Fruit fly (Drosophila melanogaster) whole organism, prepupa: ENCODE measurements around the gene Rpn7.

Experiments
- CG10631 ChIP-seq: fragments of 200-800 bp; sonication (Bioruptor generic); optimal IDR thresholded peaks from 2 replicates; lab custom pipeline; 2016; ENCODE audit warnings: missing biosample characterization, missing genetic modification characterization
- CG10669 ChIP-seq: fragments of 200-800 bp; sonication (Bioruptor generic); optimal IDR thresholded peaks from 3 replicates; lab custom pipeline; 2018; ENCODE audit warnings: missing biosample characterization, mild to moderate bottlenecking, missing genetic modification characterization, moderate library complexity
- CG11762 ChIP-seq: fragments of 200-800 bp; sonication (Bioruptor generic); optimal IDR thresholded peaks from 3 replicates; lab custom pipeline; 2016; ENCODE audit warnings: missing biosample characterization, missing genetic modification characterization; ENCODE audit not compliant: insufficient read depth
- CG11902 ChIP-seq: fragments of 200-800 bp; sonication (Bioruptor generic); optimal IDR thresholded peaks from 3 replicates; lab custom pipeline; 2016; ENCODE audit warnings: missing biosample characterization, missing genetic modification characterization
- CG1621 ChIP-seq: fragments of 200-800 bp; sonication (Bioruptor generic); optimal IDR thresholded peaks from 3 replicates; lab custom pipeline; 2018; ENCODE audit warnings: missing biosample characterization, mild to moderate bottlenecking, missing genetic modification characterization
- CG3032 ChIP-seq: fragments of 200-800 bp; optimal IDR thresholded peaks from 2 replicates; lab custom pipeline; 2019; ENCODE audit warnings: missing biosample characterization, mild to moderate bottlenecking, missing genetic modification characterization, moderate library complexity
- CG32006 ChIP-seq: fragments of 200-800 bp; sonication (Bioruptor generic); optimal IDR thresholded peaks from 3 replicates; lab custom pipeline; 2017; ENCODE audit warnings: missing biosample characterization, mild to moderate bottlenecking, missing genetic modification characterization
- CG3919 ChIP-seq: fragments of 200-800 bp; sonication (Bioruptor generic); optimal IDR thresholded peaks from 3 replicates; lab custom pipeline; 2016; ENCODE audit warnings: missing biosample characterization, missing genetic modification characterization
- CG4318 ChIP-seq: fragments of 200-800 bp; sonication (Bioruptor generic); optimal IDR thresholded peaks from 3 replicates; lab custom pipeline; 2017; ENCODE audit warnings: missing biosample characterization, mild to moderate bottlenecking, missing genetic modification characterization
- CG6163 ChIP-seq: fragments of 200-800 bp; sonication (Bioruptor generic); IDR thresholded peaks from 3 replicates; pipeline ENCODE4 v1.3.6; 2022; ENCODE audit warnings: missing biosample characterization, missing genetic modification characterization
- CG6276 ChIP-seq: fragments of 200-800 bp; sonication (Bioruptor generic); optimal IDR thresholded peaks from 2 replicates; lab custom pipeline; 2017; ENCODE audit warnings: missing biosample characterization, mild to moderate bottlenecking, missing genetic modification characterization
- CG6792 ChIP-seq: fragments of 200-800 bp; sonication (Bioruptor generic); optimal IDR thresholded peaks from 3 replicates; lab custom pipeline; 2016; ENCODE audit warnings: missing biosample characterization, missing genetic modification characterization
- CG7368 ChIP-seq: fragments of 200-800 bp; sonication (Bioruptor generic); optimal IDR thresholded peaks from 3 replicates; lab custom pipeline; 2016; ENCODE audit warnings: missing biosample characterization, missing genetic modification characterization
- CG8119 ChIP-seq: fragments of 200-800 bp; sonication (Bioruptor generic); IDR thresholded peaks from 3 replicates; pipeline ENCODE4 v1.3.6; 2022; ENCODE audit warnings: missing biosample characterization, missing genetic modification characterization
- CG8319 ChIP-seq: fragments of 200-800 bp; sonication (Bioruptor generic); optimal IDR thresholded peaks from 3 replicates; lab custom pipeline; 2016; ENCODE audit warnings: missing biosample characterization, missing genetic modification characterization
- CG8632 ChIP-seq: fragments of 200-800 bp; sonication (Bioruptor generic); optimal IDR thresholded peaks from 3 replicates; lab custom pipeline; 2016; ENCODE audit warnings: missing biosample characterization, missing genetic modification characterization
- CG9139 ChIP-seq: fragments of 200-800 bp; sonication (Bioruptor generic); optimal IDR thresholded peaks from 3 replicates; lab custom pipeline; 2017; ENCODE audit warnings: missing biosample characterization, mild to moderate bottlenecking, missing genetic modification characterization
- Eip75B ChIP-seq: fragments of 200-800 bp; sonication (Bioruptor generic); optimal IDR thresholded peaks from 3 replicates; lab custom pipeline; 2016; ENCODE audit warnings: missing biosample characterization, missing genetic modification characterization
- Eip78C ChIP-seq: fragments of 200-800 bp; sonication (Bioruptor generic); peaks from one replicate; lab custom pipeline; 2016; ENCODE audit warnings: missing biosample characterization, missing genetic modification characterization
- Ets96B ChIP-seq: fragments of 200-800 bp; optimal IDR thresholded peaks from 2 replicates; lab custom pipeline; 2019; ENCODE audit warnings: missing biosample characterization, mild to moderate bottlenecking, missing genetic modification characterization, moderate library complexity
- Gug ChIP-seq: fragments of 200-800 bp; sonication (Bioruptor generic); IDR thresholded peaks from 2 replicates; pipeline ENCODE4 v1.3.6; 2022; ENCODE audit warnings: missing biosample characterization, missing genetic modification characterization
- Hr39 ChIP-seq: fragments of 200-800 bp; sonication (Bioruptor generic); optimal IDR thresholded peaks from 2 replicates; lab custom pipeline; 2016; ENCODE audit warnings: missing biosample characterization, missing genetic modification characterization
- Lpt ChIP-seq: fragments of 200-800 bp; sonication (Bioruptor generic); optimal IDR thresholded peaks from 3 replicates; lab custom pipeline; 2016; ENCODE audit warnings: missing biosample characterization, missing genetic modification characterization
- Met ChIP-seq: fragments of 200-800 bp; sonication (Bioruptor generic); optimal IDR thresholded peaks from 3 replicates; lab custom pipeline; 2016; ENCODE audit warnings: missing biosample characterization, missing genetic modification characterization
- OdsH ChIP-seq: fragments of 200-800 bp; sonication (Bioruptor generic); optimal IDR thresholded peaks from 3 replicates; lab custom pipeline; 2016; ENCODE audit warnings: missing biosample characterization, missing genetic modification characterization
- Sox102F ChIP-seq: fragments of 200-800 bp; sonication (Bioruptor generic); optimal IDR thresholded peaks from 2 replicates; lab custom pipeline; 2016; ENCODE audit warnings: missing biosample characterization, mild to moderate bottlenecking, missing genetic modification characterization
- Sox14 ChIP-seq: fragments of 200-800 bp; sonication (Bioruptor generic); optimal IDR thresholded peaks from 3 replicates; lab custom pipeline; 2016; ENCODE audit warnings: missing biosample characterization, missing genetic modification characterization
- achi ChIP-seq: fragments of 200-800 bp; sonication (Bioruptor generic); optimal IDR thresholded peaks from 3 replicates; lab custom pipeline; 2016; ENCODE audit warnings: missing biosample characterization, missing genetic modification characterization
- dsx ChIP-seq: fragments of 200-800 bp; optimal IDR thresholded peaks from 3 replicates; lab custom pipeline; 2019; ENCODE audit warnings: missing biosample characterization, mild to moderate bottlenecking, missing genetic modification characterization, moderate library complexity; ENCODE audit not compliant: poor library complexity, severe bottlenecking
- eg ChIP-seq: fragments of 200-800 bp; sonication (Bioruptor generic); IDR thresholded peaks from 3 replicates; pipeline ENCODE4 v1.3.6; 2022; ENCODE audit warnings: missing biosample characterization, missing genetic modification characterization
- esn ChIP-seq: fragments of 200-800 bp; sonication (Bioruptor generic); optimal IDR thresholded peaks from 2 replicates; lab custom pipeline; 2016; ENCODE audit warnings: missing biosample characterization, mild to moderate bottlenecking, missing genetic modification characterization, moderate library complexity
- fd59A ChIP-seq: fragments of 200-800 bp; sonication (Bioruptor generic); optimal IDR thresholded peaks from 2 replicates; lab custom pipeline; 2017; ENCODE audit warnings: missing biosample characterization, mild to moderate bottlenecking, missing genetic modification characterization, missing genetic modification reagents
- fd85E ChIP-seq: fragments of 200-800 bp; sonication (Bioruptor generic); optimal IDR thresholded peaks from 3 replicates; lab custom pipeline; 2016; ENCODE audit warnings: missing biosample characterization, missing genetic modification characterization
- fkh ChIP-seq: fragments of 200-800 bp; sonication (Bioruptor generic); optimal IDR thresholded peaks from 3 replicates; lab custom pipeline; 2017; ENCODE audit warnings: missing biosample characterization, mild to moderate bottlenecking, missing genetic modification characterization, moderate library complexity
- lz ChIP-seq: fragments of 200-800 bp; sonication (Bioruptor generic); optimal IDR thresholded peaks from 3 replicates; lab custom pipeline; 2016; ENCODE audit warnings: missing biosample characterization, missing genetic modification characterization
- net ChIP-seq: fragments of 200-800 bp; sonication (Bioruptor generic); optimal IDR thresholded peaks from 3 replicates; lab custom pipeline; 2016; ENCODE audit warnings: missing biosample characterization, missing genetic modification characterization
- salr ChIP-seq, 2 experiments: fragments of 200-800 bp; sonication (Bioruptor generic); optimal IDR thresholded peaks; 3 replicates each; lab custom pipeline; 2016 to 2018; ENCODE audit warnings: missing biosample characterization in 2 of 2, missing genetic modification characterization in 2 of 2, mild to moderate bottlenecking in 1 of 2
- spab ChIP-seq: fragments of 200-800 bp; sonication (Bioruptor generic); optimal IDR thresholded peaks from 2 replicates; lab custom pipeline; 2017; ENCODE audit warnings: missing biosample characterization, mild to moderate bottlenecking, missing genetic modification characterization, missing genetic modification reagents
- ss ChIP-seq, 2 experiments: fragments of 200-800 bp; sonication (Bioruptor generic); optimal IDR thresholded peaks; 2 replicates in 1 of 2; 3 replicates in 1 of 2; lab custom pipeline; 2017 to 2018; ENCODE audit warnings: mild to moderate bottlenecking in 2 of 2, missing biosample characterization in 2 of 2, missing genetic modification characterization in 2 of 2, moderate library complexity in 1 of 2
- svp ChIP-seq: fragments of 200-800 bp; sonication (Bioruptor generic); peaks from one replicate; lab custom pipeline; 2016; ENCODE audit warnings: missing biosample characterization, missing genetic modification characterization
- vri ChIP-seq: fragments of 200-800 bp; sonication (Bioruptor generic); optimal IDR thresholded peaks from 3 replicates; lab custom pipeline; 2016; ENCODE audit warnings: missing biosample characterization, mild to moderate bottlenecking, missing genetic modification characterization

Gene Rpn7

dm6 chr3R:22455335-22455985 lies 6.4 kb downstream of the Rpn7 start (continued):
- TF ChIP-seq CG8632 (GFP tag; lab: Kevin White, UChicago) (peak; percentile 29), CG6163 (GFP tag; lab: Robert Waterston, UW) (no peak), CG9139 (GFP tag; lab: Kevin White, UChicago) (no peak), lz (GFP tag; lab: Kevin White, UChicago) (peak; percentile 9), CG7368 (no peak), Eip78C (GFP tag; lab: Kevin White, UChicago) (peak; percentile 88), Hr39 (GFP tag; lab: Kevin White, UChicago) (no peak), svp (GFP tag; lab: Kevin White, UChicago) (peak; percentile 81), CG11762 (GFP tag; lab: Kevin White, UChicago) (peak; percentile 37), CG6792 (peak; percentile 38), CG3919 (GFP tag; lab: Kevin White, UChicago) (peak; percentile 35), CG8119 (0 out of 3 replicates have a peak, but pooled peaks have one; percentile 22), Lpt (no peak), CG4318 (GFP tag; lab: Kevin White, UChicago) (no peak), vri (GFP tag; lab: Kevin White, UChicago) (no peak), spab (peak; percentile 54), CG10669 (GFP tag; lab: Kevin White, UChicago) (peak; percentile 53), CG8319 (no peak), CG1621 (peak; percentile 18)

dm6 chr3R:22454397-22455334 lies 7.2 kb downstream of the Rpn7 start:
- TF ChIP-seq OdsH (no peak), svp (GFP tag; lab: Kevin White, UChicago) (peak; percentile 98)

- TF ChIP-seq net (GFP tag; lab: Kevin White, UChicago) (no peak), spab (no peak), fkh (GFP tag; lab: Kevin White, UChicago) (peak; percentile 15)
- TF ChIP-seq, all 60 proteins: peak for 1
Observed at dm6 chr3R:22449871-22450424, 11.9 kb downstream of the Rpn7 start.

- no peak for TF ChIP-seq Ets96B (tag; lab: Kevin White, UChicago)
- TF ChIP-seq lz (GFP tag; lab: Kevin White, UChicago): no peak
- no peak for TF ChIP-seq CG6792
- TF ChIP-seq CG6276: no peak
- TF ChIP-seq vri (GFP tag; lab: Kevin White, UChicago): peak; percentile 18
- peak; percentile 24 for TF ChIP-seq achi (GFP tag; lab: Kevin White, UChicago)
- no peak for TF ChIP-seq Sox102F
- no peak for TF ChIP-seq CG8319
- peak; percentile 83 for TF ChIP-seq eg (GFP tag; lab: Robert Waterston, UW)
- TF ChIP-seq CG9139 (GFP tag; lab: Kevin White, UChicago): peak; percentile 18
- TF ChIP-seq CG7368: no peak
- no peak for TF ChIP-seq Eip75B
- TF ChIP-seq fd85E (GFP tag; lab: Kevin White, UChicago): no peak
- no peak for TF ChIP-seq esn (GFP tag; lab: Kevin White, UChicago)
- no peak for TF ChIP-seq CG11762 (GFP tag; lab: Kevin White, UChicago)
- peak; percentile 55 for TF ChIP-seq CG32006
- TF ChIP-seq Lpt: no peak
- peak; percentile 6 for TF ChIP-seq CG3032 (tag; lab: Kevin White, UChicago)
- TF ChIP-seq Met: peak; percentile 5
- peak; percentile 25 for TF ChIP-seq CG10631
- peak; percentile 54 for TF ChIP-seq svp (GFP tag; lab: Kevin White, UChicago)
- no peak for TF ChIP-seq CG11902 (GFP tag; lab: Kevin White, UChicago)
- no peak for TF ChIP-seq fd59A (GFP tag; lab: Kevin White, UChicago)
- TF ChIP-seq salr (GFP tag; optimal IDR thresholded peaks at IDR 0.05; lab: Kevin White, UChicago): peak in 1 of 2 experiments; percentile 55
- peak; percentile 51 for TF ChIP-seq Gug
- no peak for TF ChIP-seq ss (GFP tag; optimal IDR thresholded peaks at IDR 0.05; lab: Kevin White, UChicago)
- TF ChIP-seq dsx (GFP tag; lab: Kevin White, UChicago): no peak
- TF ChIP-seq Hr39 (GFP tag; lab: Kevin White, UChicago): no peak
- TF ChIP-seq Sox14 (GFP tag; lab: Kevin White, UChicago): peak; percentile 18
Observed at dm6 chr3R:22447874-22448254, 14.0 kb downstream of the Rpn7 start, which contains the start of gene CG34376. TSS of gene CG34376 (plus strand) at chr3R:22448099.
